Fruit fly (Drosophila melanogaster): ENCODE measurements around the gene CG12817.
A peak's percentile ranks its signal among the peaks of the same experiment; 100 is the strongest.

The CG12817 gene

dm6 chr3R:10261800-10262199, 37.3 kb upstream of the CG12817 start, which contains the start of the genes Sirt6 and pont (continued):
- TF ChIP-seq Deaf1 (tag; optimal IDR thresholded peaks at IDR 0.05), result peak; percentile 82
- TF ChIP-seq CG6689 (GFP tag; IDR thresholded peaks at IDR 0.05), result no peak
- TF ChIP-seq CG11456 (GFP tag; IDR thresholded peaks at IDR 0.05), result no peak
- TF ChIP-seq ci (GFP tag; IDR thresholded peaks at IDR 0.05), result no peak
- peak; percentile 97 for TF ChIP-seq fd96Cb (tag; optimal IDR thresholded peaks at IDR 0.05)
- no peak for TF ChIP-seq CG11560 (tag; IDR thresholded peaks at IDR 0.05)
- TF ChIP-seq bsh (GFP tag; optimal IDR thresholded peaks at IDR 0.05), result peak; percentile 44 to 98
- no peak for TF ChIP-seq CG32772 (GFP tag; IDR thresholded peaks at IDR 0.05)
- TF ChIP-seq tna (GFP tag; IDR thresholded peaks at IDR 0.05; ENCODE audit: partially characterized antibody), result no peak
- peak; percentile 30 for TF ChIP-seq CG8089 (GFP tag; optimal IDR thresholded peaks at IDR 0.05)
- TF ChIP-seq dmrt99B (tag; optimal IDR thresholded peaks at IDR 0.05), result peak; percentile 96
- peak; percentile 86 for TF ChIP-seq CG2875 (GFP tag; optimal IDR thresholded peaks at IDR 0.05)
- no peak for TF ChIP-seq CG1832 (GFP tag; optimal IDR thresholded peaks at IDR 0.05)
- TF ChIP-seq CG3163 (GFP tag; optimal IDR thresholded peaks at IDR 0.05), result peak; percentile 8
- peak; percentile 92 for TF ChIP-seq ATbp (GFP tag; optimal IDR thresholded peaks at IDR 0.05)
- no peak for TF ChIP-seq sens-2 (GFP tag; IDR thresholded peaks at IDR 0.05)
- TF ChIP-seq h (optimal IDR thresholded peaks at IDR 0.05), result no peak
- TF ChIP-seq row (GFP tag; IDR thresholded peaks at IDR 0.05), result no peak
- TF ChIP-seq Dip3 (GFP tag; optimal IDR thresholded peaks at IDR 0.05), result peak; percentile 59
- peak; percentile 66 for TF ChIP-seq CG5180 (GFP tag; optimal IDR thresholded peaks at IDR 0.05)
- peak; percentile 64 for TF ChIP-seq CG10431 (GFP tag; optimal IDR thresholded peaks at IDR 0.05)
- TF ChIP-seq her (GFP tag; optimal IDR thresholded peaks at IDR 0.05), result no peak
- TF ChIP-seq gcm (GFP tag; optimal IDR thresholded peaks at IDR 0.05), result peak; percentile 96
- no peak for TF ChIP-seq sc (optimal IDR thresholded peaks at IDR 0.05)
- peak; percentile 88 for TF ChIP-seq sc (GFP tag; optimal IDR thresholded peaks at IDR 0.05)
- peak; percentile 91 for TF ChIP-seq CG18619 (GFP tag; optimal IDR thresholded peaks at IDR 0.05)
- TF ChIP-seq Mes4 (GFP tag; optimal IDR thresholded peaks at IDR 0.05), result peak; percentile 33
- TF ChIP-seq Taf1 (GFP tag; IDR thresholded peaks at IDR 0.05), result no peak
- TF ChIP-seq GATAe (GFP tag; conservative IDR thresholded peaks at IDR 0.05), result no peak
- no peak for TF ChIP-seq CG13287 (GFP tag; IDR thresholded peaks at IDR 0.05; ENCODE audit: partially characterized antibody)
- peak; percentile 86 for TF ChIP-seq CG2120 (GFP tag; optimal IDR thresholded peaks at IDR 0.05)
- peak; percentile 87 for TF ChIP-seq CG18476 (GFP tag; optimal IDR thresholded peaks at IDR 0.05)
- no peak for TF ChIP-seq CG4404 (GFP tag; IDR thresholded peaks at IDR 0.05)
- TF ChIP-seq CG12659 (GFP tag; optimal IDR thresholded peaks at IDR 0.05), result peak; percentile 97
- peak; percentile 33 for TF ChIP-seq Bdp1 (GFP tag; optimal IDR thresholded peaks at IDR 0.05)
- no peak for TF ChIP-seq CG10321 (GFP tag; IDR thresholded peaks at IDR 0.05)
- no peak for TF ChIP-seq aop (GFP tag; IDR thresholded peaks at IDR 0.05)
- peak; percentile 92 for TF ChIP-seq CG4820 (GFP tag; optimal IDR thresholded peaks at IDR 0.05)
- TF ChIP-seq NK7.1 (GFP tag; optimal IDR thresholded peaks at IDR 0.05), result no peak
- no peak for TF ChIP-seq Ptx1 (GFP tag; IDR thresholded peaks at IDR 0.05)
- TF ChIP-seq nerfin-2 (GFP tag; IDR thresholded peaks at IDR 0.05; ENCODE audit: partially characterized antibody), result no peak
- TF ChIP-seq CG2712 (tag; optimal IDR thresholded peaks at IDR 0.05), result peak; percentile 98
- TF ChIP-seq Hr51 (GFP tag; optimal IDR thresholded peaks at IDR 0.05), result peak; percentile 41 to 96
- no peak for TF ChIP-seq al (GFP tag; IDR thresholded peaks at IDR 0.05)
- no peak for TF ChIP-seq hb (GFP tag; IDR thresholded peaks at IDR 0.05; ENCODE audit: partially characterized antibody)
- no peak for TF ChIP-seq Dbx (GFP tag; IDR thresholded peaks at IDR 0.05)
- TF ChIP-seq CG13894 (tag; optimal IDR thresholded peaks at IDR 0.05), result peak; percentile 93
- TF ChIP-seq CG17912 (GFP tag; optimal IDR thresholded peaks at IDR 0.05), result peak; percentile 25
- peak; percentile 87 for TF ChIP-seq Usf (GFP tag; optimal IDR thresholded peaks at IDR 0.05)
- TF ChIP-seq CG12391 (tag; optimal IDR thresholded peaks at IDR 0.05), result peak; percentile 99
- peak; percentile 87 for TF ChIP-seq kay (GFP tag; optimal IDR thresholded peaks at IDR 0.05)
- peak; percentile 98 for TF ChIP-seq dmrt11E (tag; optimal IDR thresholded peaks at IDR 0.05)
